Fruit fly (Drosophila melanogaster) whole organism, wandering third instar larva: Measurements from ENCODE around the gene Acat2.

Experiments
- CG32264 ChIP-seq: fragments of 200-800 bp; sonication (Bioruptor generic); optimal IDR thresholded peaks from 2 replicates; lab custom pipeline; 2016; ENCODE audit warnings: missing biosample characterization, missing genetic modification characterization
- Dif ChIP-seq: fragments of 200-275, 200-300 bp; sonication (Bioruptor generic); optimal IDR thresholded peaks from 2 replicates; lab custom pipeline; 2018; ENCODE audit warnings: missing biosample characterization, missing genetic modification characterization; ENCODE audit not compliant: partially characterized antibody
- HLH106 ChIP-seq: fragments of 200-800 bp; optimal IDR thresholded peaks from 3 replicates; lab custom pipeline; 2019; ENCODE audit warnings: missing biosample characterization, mild to moderate bottlenecking, missing genetic modification characterization, moderate library complexity
- Hnf4 ChIP-seq: fragments of 200-800 bp; sonication (Bioruptor generic); optimal IDR thresholded peaks from 2 replicates; lab custom pipeline; 2016; ENCODE audit warnings: missing biosample characterization, mild to moderate bottlenecking, missing genetic modification characterization
- N ChIP-seq: fragments of >200 bp; optimal IDR thresholded peaks from 2 replicates; lab custom pipeline; 2018; ENCODE audit warnings: missing biosample characterization, missing external identifiers, missing genetic modification characterization
- OdsH ChIP-seq: fragments of 200-800 bp; sonication (Bioruptor generic); optimal IDR thresholded peaks from 2 replicates; lab custom pipeline; 2016; ENCODE audit warnings: missing biosample characterization, mild to moderate bottlenecking, missing genetic modification characterization
- br ChIP-seq: fragments of 200-800 bp; sonication (Bioruptor generic); optimal IDR thresholded peaks from 2 replicates; lab custom pipeline; 2016; ENCODE audit warnings: missing biosample characterization, missing genetic modification characterization
- dl ChIP-seq, 2 experiments: fragments of 175-275, 200-275 bp in 1 of 2; fragments of 200-275 bp in 1 of 2; sonication (Bioruptor generic); optimal IDR thresholded peaks; lab custom pipeline; 2018; ENCODE audit warnings: mild to moderate bottlenecking in 2 of 2, missing biosample characterization in 2 of 2, missing genetic modification characterization in 2 of 2, moderate library complexity in 2 of 2; ENCODE audit not compliant: partially characterized antibody in 2 of 2, insufficient read depth in 1 of 2
- ey ChIP-seq: fragments of 200-800 bp; sonication (Bioruptor generic); optimal IDR thresholded peaks from 2 replicates; lab custom pipeline; 2016; ENCODE audit warnings: missing biosample characterization, missing genetic modification characterization
- foxo ChIP-seq, 2 experiments: fragments of 200-800 bp; sonication (Bioruptor generic); optimal IDR thresholded peaks; 2 replicates in 1 of 2; 3 replicates in 1 of 2; lab custom pipeline; 2016 to 2017; ENCODE audit warnings: missing biosample characterization in 2 of 2, missing genetic modification characterization in 2 of 2
- pan ChIP-seq: fragments of >200 bp; optimal IDR thresholded peaks from 2 replicates; lab custom pipeline; 2017
- psq ChIP-seq: fragments of 200-800 bp; sonication (Bioruptor generic); optimal IDR thresholded peaks from 3 replicates; lab custom pipeline; 2017; ENCODE audit warnings: missing biosample characterization, mild to moderate bottlenecking, missing genetic modification characterization, moderate library complexity
- woc ChIP-seq: sonication (Bioruptor generic); optimal IDR thresholded peaks from 2 replicates; lab custom pipeline; 2016; ENCODE audit warnings: missing biosample characterization, mild to moderate bottlenecking, missing genetic modification characterization

DNA sequence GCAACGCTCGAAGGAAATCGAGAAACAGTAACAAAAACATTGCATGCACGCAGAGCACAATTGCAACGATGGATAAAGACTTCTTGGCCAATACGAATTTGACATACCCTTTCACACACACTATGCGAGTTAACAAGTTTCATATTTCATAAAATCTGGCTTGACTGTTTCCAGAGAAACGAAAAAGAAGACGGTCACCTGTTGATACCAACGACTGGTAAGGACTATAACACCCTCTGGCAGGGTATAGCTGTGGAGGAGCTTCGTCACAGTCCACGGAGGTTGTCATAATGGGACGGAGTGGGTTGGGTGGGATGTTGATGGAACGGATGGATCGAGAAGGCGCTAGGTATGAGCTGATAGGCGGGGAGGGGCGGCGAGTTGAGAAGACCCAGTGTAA is 45.5 kb downstream of the Acat2 start:
- TF ChIP-seq OdsH (GFP tag; lab: Kevin White, UChicago) (peak; percentile 21), psq (GFP tag; lab: Kevin White, UChicago) (peak; percentile 9), N (no peak), br (GFP tag; lab: Kevin White, UChicago) (peak; percentile 34), foxo (GFP tag; optimal IDR thresholded peaks at IDR 0.05; lab: Kevin White, UChicago) (peak in 1 of 2 experiments; percentile 62), pan (lab: Kevin White, UChicago) (no peak), dl (GFP tag; optimal IDR thresholded peaks at IDR 0.05; lab: Kevin White, UChicago; ENCODE audit: insufficient read depth in 1 of 2, partially characterized antibody in 2 of 2) (no peak), Dif (GFP tag; lab: Kevin White, UChicago) (no peak), CG32264 (GFP tag; lab: Kevin White, UChicago) (no peak), ey (GFP tag; lab: Kevin White, UChicago) (peak; percentile 66), HLH106 (tag; lab: Kevin White, UChicago) (peak; percentile 32), Hnf4 (GFP tag; lab: Kevin White, UChicago) (no peak), woc (GFP tag; lab: Kevin White, UChicago) (no peak)
